Fruit fly (Drosophila melanogaster) whole organism, embryonic: Measurements from ENCODE around the gene qless.
A peak's percentile ranks its signal among the peaks of the same experiment; 100 is the strongest.

Experiments
- Antp ChIP-seq: fragments of 200-800 bp; sonication (Bioruptor generic); optimal IDR thresholded peaks from 3 replicates; lab custom pipeline; 2016; ENCODE audit warnings: missing biosample characterization, missing genetic modification characterization
- Bgb ChIP-seq: fragments of 200-800 bp; sonication (Bioruptor generic); IDR thresholded peaks from 2 replicates; pipeline ENCODE4 v1.3.6; 2022; ENCODE audit warnings: missing biosample characterization, missing genetic modification characterization; ENCODE audit not compliant: partially characterized antibody
- CG10267 ChIP-seq: fragments of 200-800 bp; sonication (Bioruptor generic); optimal IDR thresholded peaks from 2 replicates; lab custom pipeline; 2018; ENCODE audit warnings: missing biosample characterization, mild to moderate bottlenecking, missing genetic modification characterization, moderate library complexity
- CG12236 ChIP-seq: fragments of 200-800 bp; sonication (Bioruptor generic); optimal IDR thresholded peaks from 2 replicates; lab custom pipeline; 2016; ENCODE audit warnings: missing biosample characterization, missing genetic modification characterization
- CG12744 ChIP-seq: fragments of 200-800 bp; sonication (Bioruptor generic); optimal IDR thresholded peaks from 2 replicates; lab custom pipeline; 2016; ENCODE audit warnings: missing biosample characterization, missing genetic modification characterization
- CG12769 ChIP-seq: fragments of 200-800 bp; sonication (Bioruptor generic); optimal IDR thresholded peaks from 2 replicates; lab custom pipeline; 2019; ENCODE audit warnings: missing biosample characterization, mild to moderate bottlenecking, missing genetic modification characterization, moderate library complexity
- CG13296 ChIP-seq: fragments of 200-800 bp; sonication (Bioruptor generic); optimal IDR thresholded peaks from 3 replicates; lab custom pipeline; 2018; ENCODE audit warnings: missing biosample characterization, mild to moderate bottlenecking, missing genetic modification characterization
- CG13424 ChIP-seq: fragments of 200-800 bp; sonication (Bioruptor generic); optimal IDR thresholded peaks from 2 replicates; lab custom pipeline; 2019; ENCODE audit warnings: missing biosample characterization, mild to moderate bottlenecking, missing genetic modification characterization, moderate library complexity
- CG15269 ChIP-seq: fragments of 200-800 bp; sonication (Bioruptor generic); optimal IDR thresholded peaks from 2 replicates; lab custom pipeline; 2018; ENCODE audit warnings: missing biosample characterization, mild to moderate bottlenecking, missing genetic modification characterization, moderate library complexity
- CG15601 ChIP-seq: fragments of 200-800 bp; sonication (Bioruptor generic); optimal IDR thresholded peaks from 3 replicates; lab custom pipeline; 2019; ENCODE audit warnings: missing biosample characterization, mild to moderate bottlenecking, missing genetic modification characterization, moderate library complexity
- CG16815 ChIP-seq: fragments of 200-800 bp; sonication (Bioruptor generic); optimal IDR thresholded peaks from 3 replicates; lab custom pipeline; 2017; ENCODE audit warnings: missing biosample characterization, mild to moderate bottlenecking, missing genetic modification characterization
- CG17912 ChIP-seq: fragments of 200-800 bp; sonication (Bioruptor generic); optimal IDR thresholded peaks from 2 replicates; lab custom pipeline; 2018; ENCODE audit warnings: missing biosample characterization, mild to moderate bottlenecking, missing genetic modification characterization
- CG3163 ChIP-seq: fragments of 200-800 bp; sonication (Bioruptor generic); optimal IDR thresholded peaks from 3 replicates; lab custom pipeline; 2016; ENCODE audit warnings: missing biosample characterization, missing genetic modification characterization
- CG4617 ChIP-seq: fragments of 200-800 bp; sonication (Bioruptor generic); optimal IDR thresholded peaks from 3 replicates; lab custom pipeline; 2016; ENCODE audit warnings: missing biosample characterization, missing genetic modification characterization, borderline replicate concordance
- CG4820 ChIP-seq: fragments of 200-800 bp; sonication (Bioruptor generic); optimal IDR thresholded peaks from 3 replicates; lab custom pipeline; 2016; ENCODE audit warnings: missing biosample characterization, missing genetic modification characterization
- CG4854 ChIP-seq: fragments of 200-800 bp; sonication (Bioruptor generic); optimal IDR thresholded peaks from 2 replicates; lab custom pipeline; 2016; ENCODE audit warnings: missing biosample characterization, missing genetic modification characterization, inconsistent platforms
- CG5953 ChIP-seq: fragments of 200-800 bp; sonication (Bioruptor generic); IDR thresholded peaks from 2 replicates; pipeline ENCODE4 v1.3.6; 2022; ENCODE audit warnings: missing biosample characterization, missing genetic modification characterization
- CG7963 ChIP-seq: fragments of 200-800 bp; sonication (Bioruptor generic); IDR thresholded peaks from 3 replicates; pipeline ENCODE4 v1.3.6; 2022; ENCODE audit warnings: missing biosample characterization, missing genetic modification characterization; ENCODE audit not compliant: partially characterized antibody
- CG8089 ChIP-seq: fragments of 200-800 bp; sonication (Bioruptor generic); optimal IDR thresholded peaks from 3 replicates; lab custom pipeline; 2016; ENCODE audit warnings: missing biosample characterization, missing genetic modification characterization
- CG8924 ChIP-seq: fragments of 200-800 bp; optimal IDR thresholded peaks from 3 replicates; lab custom pipeline; 2019; ENCODE audit warnings: missing biosample characterization, mild to moderate bottlenecking, missing genetic modification characterization, moderate library complexity
- CG9437 ChIP-seq: fragments of 200-800 bp; sonication (Bioruptor generic); optimal IDR thresholded peaks from 2 replicates; lab custom pipeline; 2018; ENCODE audit warnings: missing biosample characterization, mild to moderate bottlenecking, missing genetic modification characterization
- CrebB ChIP-seq: fragments of 200-800 bp; sonication (Bioruptor generic); optimal IDR thresholded peaks from 3 replicates; lab custom pipeline; 2018; ENCODE audit warnings: missing biosample characterization, mild to moderate bottlenecking, missing genetic modification characterization
- D ChIP-seq, 2 experiments: fragments of 200-800 bp in 1 of 2; fragments of >200 bp in 1 of 2; sonication (Bioruptor generic) in 1 of 2; optimal IDR thresholded peaks; 2 replicates in 1 of 2; 3 replicates in 1 of 2; lab custom pipeline; 2017; ENCODE audit warnings: mild to moderate bottlenecking in 1 of 2, missing biosample characterization in 1 of 2, missing genetic modification characterization in 1 of 2, missing genetic modification reagents in 1 of 2
- Dbx ChIP-seq: fragments of 200-800 bp; sonication (Bioruptor generic); IDR thresholded peaks from 3 replicates; pipeline ENCODE4 v1.3.6; 2022; ENCODE audit warnings: missing biosample characterization, missing genetic modification characterization
- Deaf1 ChIP-seq: fragments of 200-800 bp; optimal IDR thresholded peaks from 3 replicates; lab custom pipeline; 2019; ENCODE audit warnings: missing biosample characterization, mild to moderate bottlenecking, missing genetic modification characterization, moderate library complexity
- Dfd ChIP-seq, 2 experiments: fragments of >200 bp; optimal IDR thresholded peaks; 2 replicates each; lab custom pipeline; 2017; ENCODE audit warnings: missing biosample characterization in 2 of 2, missing genetic modification characterization in 2 of 2
- Dp ChIP-seq: fragments of 200-800 bp; sonication (Bioruptor generic); optimal IDR thresholded peaks from 2 replicates; lab custom pipeline; 2018; ENCODE audit warnings: missing biosample characterization, mild to moderate bottlenecking, missing genetic modification characterization, moderate library complexity
- E2f1 ChIP-seq: fragments of 200-800 bp; sonication (Bioruptor generic); IDR thresholded peaks from 2 replicates; pipeline ENCODE4 v1.3.6; 2022; ENCODE audit warnings: missing biosample characterization, missing genetic modification characterization
- Ets65A ChIP-seq: fragments of 200-800 bp; sonication (Bioruptor generic); peaks from one replicate; lab custom pipeline; 2016; ENCODE audit warnings: missing biosample characterization, missing genetic modification characterization
- Fer1 ChIP-seq: fragments of 200-800 bp; sonication (Bioruptor generic); optimal IDR thresholded peaks from 2 replicates; lab custom pipeline; 2017; ENCODE audit warnings: missing biosample characterization, mild to moderate bottlenecking, missing genetic modification characterization
- Hey ChIP-seq: fragments of 200-800 bp; sonication (Bioruptor generic); optimal IDR thresholded peaks from 3 replicates; lab custom pipeline; 2018; ENCODE audit warnings: missing biosample characterization, mild to moderate bottlenecking, missing genetic modification characterization
- Max ChIP-seq: fragments of 200-800 bp; sonication (Bioruptor generic); optimal IDR thresholded peaks from 2 replicates; lab custom pipeline; 2016; ENCODE audit warnings: missing biosample characterization, mild to moderate bottlenecking, missing genetic modification characterization
- Med ChIP-seq: fragments of 200-800 bp; sonication (Bioruptor generic); peaks from one replicate; lab custom pipeline; 2016; ENCODE audit warnings: missing biosample characterization, missing genetic modification characterization, mild to moderate bottlenecking, inconsistent platforms, moderate library complexity
- Nf-YA ChIP-seq: fragments of 200-800 bp; sonication (Bioruptor generic); IDR thresholded peaks from 2 replicates; pipeline ENCODE4 v1.3.6; 2022; ENCODE audit warnings: missing biosample characterization, missing genetic modification characterization
- Sin3A ChIP-seq: fragments of >200 bp; optimal IDR thresholded peaks from 2 replicates; lab custom pipeline; 2018
- ap ChIP-seq: fragments of 200-800 bp; sonication (Bioruptor generic); IDR thresholded peaks from 2 replicates; pipeline ENCODE4 v1.3.6; 2022; ENCODE audit warnings: missing biosample characterization, missing genetic modification characterization
- bsh ChIP-seq, 2 experiments: fragments of 200-800 bp; sonication (Bioruptor generic); optimal IDR thresholded peaks; 2 replicates each; lab custom pipeline; 2017 to 2018; ENCODE audit warnings: mild to moderate bottlenecking in 2 of 2, missing biosample characterization in 2 of 2, missing genetic modification characterization in 2 of 2, moderate library complexity in 1 of 2
- cg ChIP-seq: fragments of 200-800 bp; sonication (Bioruptor generic); optimal IDR thresholded peaks from 3 replicates; lab custom pipeline; 2019; ENCODE audit warnings: missing biosample characterization, mild to moderate bottlenecking, missing genetic modification characterization, moderate library complexity
- gem ChIP-seq: fragments of 200-800 bp; sonication (Bioruptor generic); optimal IDR thresholded peaks from 2 replicates; lab custom pipeline; 2019; ENCODE audit warnings: missing biosample characterization, mild to moderate bottlenecking, missing genetic modification characterization, moderate library complexity
- gt ChIP-seq: fragments of 200-800 bp; sonication (Bioruptor generic); IDR thresholded peaks from 2 replicates; pipeline ENCODE4 v1.3.6; 2022; ENCODE audit warnings: missing biosample characterization, missing genetic modification characterization
- kni ChIP-seq: fragments of 200-800 bp; sonication (Bioruptor generic); optimal IDR thresholded peaks from 3 replicates; lab custom pipeline; 2017; ENCODE audit warnings: mild to moderate bottlenecking, missing biosample characterization, missing genetic modification reagents, missing genetic modification characterization
- mirr ChIP-seq: fragments of 200-800 bp; sonication (Bioruptor generic); optimal IDR thresholded peaks from 3 replicates; lab custom pipeline; 2018; ENCODE audit warnings: missing biosample characterization, mild to moderate bottlenecking, missing genetic modification characterization
- nerfin-1 ChIP-seq: fragments of 200-800 bp; sonication (Bioruptor generic); optimal IDR thresholded peaks from 3 replicates; lab custom pipeline; 2019; ENCODE audit warnings: missing biosample characterization, mild to moderate bottlenecking, missing genetic modification characterization, moderate library complexity
- repo ChIP-seq: fragments of 200-800 bp; sonication (Bioruptor generic); optimal IDR thresholded peaks from 2 replicates; lab custom pipeline; 2016; ENCODE audit warnings: missing biosample characterization, missing genetic modification characterization
- sd ChIP-seq: fragments of 200-800 bp; sonication (Bioruptor generic); optimal IDR thresholded peaks from 3 replicates; lab custom pipeline; 2018; ENCODE audit warnings: missing biosample characterization, mild to moderate bottlenecking, missing genetic modification characterization, moderate library complexity
- sens ChIP-seq: fragments of 200-800 bp; sonication (Bioruptor generic); peaks from one replicate; lab custom pipeline; 2016; ENCODE audit warnings: missing biosample characterization, missing genetic modification characterization
- sens-2 ChIP-seq: fragments of 200-800 bp; sonication (Bioruptor generic); IDR thresholded peaks from 2 replicates; pipeline ENCODE4 v1.3.6; 2022; ENCODE audit warnings: missing biosample characterization, missing genetic modification characterization
- trem ChIP-seq: fragments of 200-800 bp; optimal IDR thresholded peaks from 3 replicates; lab custom pipeline; 2019; ENCODE audit warnings: missing biosample characterization, mild to moderate bottlenecking, missing genetic modification characterization, moderate library complexity

qless gene

dm6 chr3R:31218997-31219992, 33.1 kb downstream of the qless start, which contains the start of gene ATPsynC (continued):
- peak in 1 of 2 experiments; percentile 53 for TF ChIP-seq bsh (GFP tag; optimal IDR thresholded peaks at IDR 0.05; lab: Kevin White, UChicago)
- TF ChIP-seq trem: peak; percentile 81
- peak; percentile 50 for TF ChIP-seq mirr (GFP tag; lab: Kevin White, UChicago)
- TF ChIP-seq CG13296 (GFP tag; lab: Kevin White, UChicago): peak; percentile 61
- TF ChIP-seq sens: peak; percentile 83
- TF ChIP-seq ap (GFP tag; lab: Robert Waterston, UW): no peak
- peak; percentile 22 for TF ChIP-seq Max (GFP tag; lab: Kevin White, UChicago)
- TF ChIP-seq CG12236 (GFP tag; lab: Kevin White, UChicago): no peak
- TF ChIP-seq kni (GFP tag; lab: Kevin White, UChicago): peak; percentile 64
- TF ChIP-seq CG8089 (GFP tag; lab: Kevin White, UChicago): peak; percentile 3
- TF ChIP-seq CG10267 (tag; lab: Kevin White, UChicago): peak; percentile 67
- TF ChIP-seq Dp: peak; percentile 56
- peak; percentile 79 for TF ChIP-seq Sin3A
- TF ChIP-seq repo (GFP tag; lab: Kevin White, UChicago): peak; percentile 33
- TF ChIP-seq gem (tag; lab: Kevin White, UChicago): peak; percentile 57
- peak; percentile 48 for TF ChIP-seq CG8924
- TF ChIP-seq sens-2 (GFP tag; lab: Robert Waterston, UW): no peak
- peak; percentile 89 for TF ChIP-seq cg (GFP tag; lab: Kevin White, UChicago)
- peak; percentile 12 for TF ChIP-seq D (optimal IDR thresholded peaks at IDR 0.05; lab: Kevin White, UChicago)
- TF ChIP-seq D (GFP tag; optimal IDR thresholded peaks at IDR 0.05; lab: Kevin White, UChicago): no peak
- peak; percentile 15 for TF ChIP-seq CG15269
- TF ChIP-seq Bgb (GFP tag; lab: Robert Waterston, UW): no peak
- TF ChIP-seq CG15601 (tag; lab: Kevin White, UChicago): peak; percentile 73
- peak; percentile 58 for TF ChIP-seq Antp (GFP tag; lab: Kevin White, UChicago)
- peak; percentile 63 for TF ChIP-seq CG12769 (tag; lab: Kevin White, UChicago)
- peak; percentile 30 for TF ChIP-seq CG4617
- peak; percentile 48 for TF ChIP-seq CrebB (tag; lab: Kevin White, UChicago)
- no peak for TF ChIP-seq CG5953 (GFP tag; lab: Robert Waterston, UW)
- TF ChIP-seq CG16815: peak; percentile 15
- TF ChIP-seq CG13424: peak; percentile 22
- TF ChIP-seq Dfd (GFP tag; optimal IDR thresholded peaks at IDR 0.05; lab: Kevin White, UChicago): peak in 1 of 2 experiments; percentile 67
- no peak for TF ChIP-seq E2f1 (GFP tag; lab: Robert Waterston, UW)
- TF ChIP-seq Med (GFP tag; lab: Kevin White, UChicago): peak; percentile 96
- no peak for TF ChIP-seq gt
- peak; percentile 5 for TF ChIP-seq CG9437
- TF ChIP-seq sd (tag; lab: Kevin White, UChicago): peak; percentile 37
- peak; percentile 75 for TF ChIP-seq Fer1 (GFP tag; lab: Kevin White, UChicago)
- TF ChIP-seq CG17912 (GFP tag; lab: Kevin White, UChicago): peak; percentile 22
- no peak for TF ChIP-seq CG7963 (GFP tag; lab: Robert Waterston, UW)
- peak; percentile 38 for TF ChIP-seq Deaf1 (tag; lab: Kevin White, UChicago)
- no peak for TF ChIP-seq Nf-YA (GFP tag; lab: Robert Waterston, UW)
- no peak for TF ChIP-seq Hey
- peak; percentile 5 for TF ChIP-seq CG4854
- TF ChIP-seq nerfin-1 (tag; lab: Kevin White, UChicago): peak; percentile 77
- TF ChIP-seq CG12744: peak; percentile 7
- peak; percentile 27 for TF ChIP-seq CG3163 (GFP tag; lab: Kevin White, UChicago)
- peak; percentile 69 for TF ChIP-seq Ets65A (GFP tag; lab: Kevin White, UChicago)
- peak; percentile 29 for TF ChIP-seq CG4820 (GFP tag; lab: Kevin White, UChicago)
- TF ChIP-seq Dbx: no peak
